Fruit fly (Drosophila melanogaster): ENCODE results near the gene CG32425.

- TF ChIP-seq Dll (optimal IDR thresholded peaks at IDR 0.05) (no peak), EcR (GFP tag; optimal IDR thresholded peaks at IDR 0.05) (no peak)
Measured at dm6 chr3L:20530347-20531177, 33.4 kb downstream of the CG32425 start.

Data from whole organism.